Fruit fly (Drosophila melanogaster): ENCODE measurements around the gene Ugt301D1.

DNA sequence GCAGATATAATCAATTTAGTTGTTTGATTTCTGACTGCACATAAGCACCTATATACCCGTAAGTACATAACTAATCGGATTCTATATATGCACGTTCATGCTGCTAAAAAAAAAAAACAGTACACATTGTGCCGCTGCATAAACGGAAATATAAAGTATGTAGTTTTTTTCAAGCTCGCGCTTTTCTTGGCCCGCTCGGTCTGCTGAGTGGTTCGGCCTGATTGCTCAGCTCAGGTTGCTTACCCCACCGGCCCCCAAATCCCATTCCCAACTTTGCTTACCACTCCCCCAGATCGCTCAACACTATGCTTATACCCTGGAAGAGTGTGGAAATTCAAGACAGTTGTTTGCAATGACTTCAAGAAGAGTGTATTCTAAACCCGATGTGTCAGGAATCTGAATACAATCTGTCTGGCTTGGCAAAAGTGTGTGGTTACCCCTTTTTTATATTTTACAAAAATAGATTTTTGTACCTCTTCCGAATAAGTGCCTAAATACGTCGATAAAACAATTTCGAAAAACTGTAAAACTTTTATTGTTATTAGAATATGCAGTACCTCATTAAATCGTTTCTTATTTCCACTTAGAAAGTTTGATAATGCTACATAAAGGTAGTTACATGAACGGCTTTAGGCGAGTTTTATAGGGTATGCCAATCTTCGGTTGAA lies 30.7 kb upstream of the Ugt301D1 start:
- TF ChIP-seq ttk (optimal IDR thresholded peaks at IDR 0.05) = no peak
- TF ChIP-seq h (optimal IDR thresholded peaks at IDR 0.05) = no peak
- no peak for TF ChIP-seq Sin3A (optimal IDR thresholded peaks at IDR 0.05)
- TF ChIP-seq psq (optimal IDR thresholded peaks at IDR 0.05) = no peak
- no peak for TF ChIP-seq Myc (optimal IDR thresholded peaks at IDR 0.05)

All from Kc167 (cell line).